Fruit fly (Drosophila melanogaster) whole organism, wandering third instar larva: Measurements from ENCODE around the gene Cyp28c1.
A peak's percentile ranks its signal among the peaks of the same experiment; 100 is the strongest.

Source experiments
- CG32264 ChIP-seq: fragments of 200-800 bp; sonication (Bioruptor generic); optimal IDR thresholded peaks from 2 replicates; lab custom pipeline; 2016; ENCODE audit warnings: missing biosample characterization, missing genetic modification characterization
- CG9705 ChIP-seq: fragments of 200-800 bp; sonication (Bioruptor generic); optimal IDR thresholded peaks from 2 replicates; lab custom pipeline; 2018; ENCODE audit warnings: missing biosample characterization, mild to moderate bottlenecking, missing genetic modification characterization
- CrebA ChIP-seq: fragments of 200-800 bp; sonication (Bioruptor generic); optimal IDR thresholded peaks from 2 replicates; lab custom pipeline; 2016; ENCODE audit warnings: missing biosample characterization, mild to moderate bottlenecking, missing genetic modification characterization, borderline replicate concordance
- Dfd ChIP-seq: fragments of >200 bp; optimal IDR thresholded peaks from 2 replicates; lab custom pipeline; 2017; ENCODE audit warnings: missing biosample characterization, missing genetic modification characterization
- Dif ChIP-seq: fragments of 200-275, 200-300 bp; sonication (Bioruptor generic); optimal IDR thresholded peaks from 2 replicates; lab custom pipeline; 2018; ENCODE audit warnings: missing biosample characterization, missing genetic modification characterization; ENCODE audit not compliant: partially characterized antibody
- GATAd ChIP-seq: sonication (Bioruptor generic); optimal IDR thresholded peaks from 2 replicates; lab custom pipeline; 2016; ENCODE audit warnings: missing biosample characterization, missing genetic modification characterization
- HLH106 ChIP-seq: fragments of 200-800 bp; optimal IDR thresholded peaks from 3 replicates; lab custom pipeline; 2019; ENCODE audit warnings: missing biosample characterization, mild to moderate bottlenecking, missing genetic modification characterization, moderate library complexity
- Hnf4 ChIP-seq: fragments of 200-800 bp; sonication (Bioruptor generic); optimal IDR thresholded peaks from 2 replicates; lab custom pipeline; 2016; ENCODE audit warnings: missing biosample characterization, mild to moderate bottlenecking, missing genetic modification characterization
- Hr83 ChIP-seq: fragments of 200-300 bp; sonication (Bioruptor generic); optimal IDR thresholded peaks from 2 replicates; lab custom pipeline; 2016; ENCODE audit warnings: missing biosample characterization, mild to moderate bottlenecking, missing genetic modification characterization, moderate library complexity; ENCODE audit not compliant: poor library complexity, severe bottlenecking
- Jra ChIP-seq: sonication (Bioruptor generic); optimal IDR thresholded peaks from 2 replicates; lab custom pipeline; 2016; ENCODE audit warnings: missing biosample characterization, missing genetic modification characterization
- Mio ChIP-seq: sonication (Bioruptor generic); optimal IDR thresholded peaks from 2 replicates; lab custom pipeline; 2016; ENCODE audit warnings: missing biosample characterization, missing genetic modification characterization
- Myc ChIP-seq: fragments of >200 bp; optimal IDR thresholded peaks from 2 replicates; lab custom pipeline; 2017
- N ChIP-seq: fragments of >200 bp; optimal IDR thresholded peaks from 2 replicates; lab custom pipeline; 2018; ENCODE audit warnings: missing biosample characterization, missing external identifiers, missing genetic modification characterization
- OdsH ChIP-seq: fragments of 200-800 bp; sonication (Bioruptor generic); optimal IDR thresholded peaks from 2 replicates; lab custom pipeline; 2016; ENCODE audit warnings: missing biosample characterization, mild to moderate bottlenecking, missing genetic modification characterization
- Rel ChIP-seq, 2 experiments: fragments of 200-800 bp; sonication (Bioruptor generic) in 1 of 2; optimal IDR thresholded peaks; 2 replicates in 1 of 2; 3 replicates in 1 of 2; lab custom pipeline; 2016 to 2019; ENCODE audit warnings: mild to moderate bottlenecking in 2 of 2, missing biosample characterization in 2 of 2, missing genetic modification characterization in 2 of 2, moderate library complexity in 1 of 2
- Sp1 ChIP-seq: fragments of 200-800 bp; sonication (Bioruptor generic); optimal IDR thresholded peaks from 3 replicates; lab custom pipeline; 2019; ENCODE audit warnings: missing biosample characterization, mild to moderate bottlenecking, missing genetic modification characterization, moderate library complexity
- brk ChIP-seq: fragments of 200-800 bp; sonication (Bioruptor generic); optimal IDR thresholded peaks from 2 replicates; lab custom pipeline; 2016; ENCODE audit warnings: missing biosample characterization, mild to moderate bottlenecking, missing genetic modification characterization
- dl ChIP-seq, 2 experiments: fragments of 175-275, 200-275 bp in 1 of 2; fragments of 200-275 bp in 1 of 2; sonication (Bioruptor generic); optimal IDR thresholded peaks; lab custom pipeline; 2018; ENCODE audit warnings: mild to moderate bottlenecking in 2 of 2, missing biosample characterization in 2 of 2, missing genetic modification characterization in 2 of 2, moderate library complexity in 2 of 2; ENCODE audit not compliant: partially characterized antibody in 2 of 2, insufficient read depth in 1 of 2
- dmrt93B ChIP-seq: fragments of 200-800 bp; sonication (Bioruptor generic); optimal IDR thresholded peaks from 2 replicates; lab custom pipeline; 2018; ENCODE audit warnings: missing biosample characterization, mild to moderate bottlenecking, missing genetic modification characterization
- dsf ChIP-seq: sonication (Bioruptor generic); optimal IDR thresholded peaks from 2 replicates; lab custom pipeline; 2016; ENCODE audit warnings: missing biosample characterization, missing genetic modification characterization, borderline replicate concordance
- ey ChIP-seq: fragments of 200-800 bp; sonication (Bioruptor generic); optimal IDR thresholded peaks from 2 replicates; lab custom pipeline; 2016; ENCODE audit warnings: missing biosample characterization, missing genetic modification characterization
- foxo ChIP-seq, 2 experiments: fragments of 200-800 bp; sonication (Bioruptor generic); optimal IDR thresholded peaks; 2 replicates in 1 of 2; 3 replicates in 1 of 2; lab custom pipeline; 2016 to 2017; ENCODE audit warnings: missing biosample characterization in 2 of 2, missing genetic modification characterization in 2 of 2
- fru ChIP-seq: fragments of 200-800 bp; sonication (Bioruptor generic); optimal IDR thresholded peaks from 3 replicates; lab custom pipeline; 2016; ENCODE audit warnings: missing biosample characterization, mild to moderate bottlenecking, missing genetic modification characterization
- h ChIP-seq: fragments of 200-800 bp; sonication (Bioruptor generic); optimal IDR thresholded peaks from 3 replicates; lab custom pipeline; 2016; ENCODE audit warnings: missing biosample characterization, mild to moderate bottlenecking, missing genetic modification characterization
- jim ChIP-seq: fragments of 175-275, 200-325 bp; sonication (Bioruptor generic); optimal IDR thresholded peaks from 2 replicates; lab custom pipeline; 2016; ENCODE audit warnings: missing biosample characterization, mild to moderate bottlenecking, missing genetic modification characterization
- lola ChIP-seq: fragments of >200 bp; optimal IDR thresholded peaks from 2 replicates; lab custom pipeline; 2017; ENCODE audit warnings: missing biosample characterization, missing genetic modification characterization
- pan ChIP-seq: fragments of >200 bp; optimal IDR thresholded peaks from 2 replicates; lab custom pipeline; 2017
- psq ChIP-seq: fragments of 200-800 bp; sonication (Bioruptor generic); optimal IDR thresholded peaks from 3 replicates; lab custom pipeline; 2017; ENCODE audit warnings: missing biosample characterization, mild to moderate bottlenecking, missing genetic modification characterization, moderate library complexity
- rgr ChIP-seq: fragments of 200-800 bp; sonication (Bioruptor generic); optimal IDR thresholded peaks from 3 replicates; lab custom pipeline; 2016; ENCODE audit warnings: missing biosample characterization, mild to moderate bottlenecking, missing genetic modification characterization
- sage ChIP-seq: fragments of 200-800 bp; sonication (Bioruptor generic); optimal IDR thresholded peaks from 2 replicates; lab custom pipeline; 2016; ENCODE audit warnings: missing biosample characterization, mild to moderate bottlenecking, missing genetic modification characterization
- sv ChIP-seq: fragments of 200-800 bp; sonication (Bioruptor generic); optimal IDR thresholded peaks from 3 replicates; lab custom pipeline; 2016; ENCODE audit warnings: missing biosample characterization, missing genetic modification characterization
- tai ChIP-seq: sonication (Bioruptor generic); optimal IDR thresholded peaks from 2 replicates; lab custom pipeline; 2016; ENCODE audit warnings: missing biosample characterization, missing genetic modification characterization
- woc ChIP-seq: sonication (Bioruptor generic); optimal IDR thresholded peaks from 2 replicates; lab custom pipeline; 2016; ENCODE audit warnings: missing biosample characterization, mild to moderate bottlenecking, missing genetic modification characterization

The Cyp28c1 gene

DNA sequence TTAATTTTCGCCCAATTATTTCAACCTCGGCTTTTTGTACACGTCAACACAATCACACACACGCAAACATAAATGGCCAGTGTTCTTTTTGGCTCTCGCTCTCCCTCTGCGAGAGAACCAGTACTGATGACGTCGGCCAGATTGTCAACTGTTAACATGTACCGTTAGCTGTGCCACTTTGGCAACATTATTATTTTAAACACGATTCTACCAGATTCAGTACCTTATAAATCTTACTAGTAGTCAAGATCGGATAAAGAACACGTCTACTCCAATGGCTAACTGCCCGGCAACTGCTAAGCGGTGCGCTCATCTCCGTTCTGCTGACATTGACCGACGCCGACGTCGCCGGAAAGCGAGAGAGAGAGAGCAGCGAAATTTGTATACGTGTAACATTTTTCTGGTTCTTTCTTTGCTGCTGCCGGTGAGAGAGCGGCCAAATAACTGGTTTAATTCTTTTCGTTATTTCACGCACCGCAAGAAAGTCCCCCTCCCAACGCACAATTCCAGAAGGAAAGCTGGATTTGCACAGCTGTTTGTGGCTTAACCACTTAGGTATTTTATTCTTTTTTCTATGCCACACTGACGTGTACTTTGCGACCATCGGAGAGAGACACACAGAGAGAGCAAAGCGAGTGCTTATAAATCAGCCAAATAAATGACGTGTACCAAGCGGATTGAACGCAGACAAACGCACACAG is 34.2 kb upstream of the Cyp28c1 start:
- TF ChIP-seq CG32264 (GFP tag; lab: Kevin White, UChicago) (no peak), fru (no peak), lola (GFP tag; lab: Kevin White, UChicago) (no peak), CrebA (GFP tag; lab: Kevin White, UChicago) (peak; percentile 98), Dfd (GFP tag; lab: Kevin White, UChicago) (no peak), jim (no peak), Hnf4 (GFP tag; lab: Kevin White, UChicago) (peak; percentile 31), Dif (peak; percentile 18), foxo (GFP tag; optimal IDR thresholded peaks at IDR 0.05; lab: Kevin White, UChicago) (peak in 1 of 2 experiments; percentile 7), Rel (GFP tag; optimal IDR thresholded peaks at IDR 0.05; lab: Kevin White, UChicago) (peak; percentile 15), Rel (tag; optimal IDR thresholded peaks at IDR 0.05; lab: Kevin White, UChicago) (peak; percentile 77), ey (GFP tag; lab: Kevin White, UChicago) (no peak), woc (GFP tag; lab: Kevin White, UChicago) (no peak), GATAd (no peak), rgr (GFP tag; lab: Kevin White, UChicago) (peak; percentile 24), dmrt93B (GFP tag; lab: Kevin White, UChicago) (no peak), dl (GFP tag; optimal IDR thresholded peaks at IDR 0.05; lab: Kevin White, UChicago; ENCODE audit: insufficient read depth in 1 of 2, partially characterized antibody in 2 of 2) (peak in 1 of 2 experiments; percentile 43), psq (GFP tag; lab: Kevin White, UChicago) (peak; percentile 20), OdsH (peak; percentile 13), Sp1 (GFP tag; lab: Kevin White, UChicago) (no peak), Myc (no peak), Jra (GFP tag; lab: Kevin White, UChicago) (no peak), h (peak; percentile 21)

- peak; percentile 51 for TF ChIP-seq h
- TF ChIP-seq Sp1 (GFP tag; lab: Kevin White, UChicago) = peak; percentile 45
- TF ChIP-seq jim = no peak
- TF ChIP-seq Mio = no peak
- TF ChIP-seq GATAd = no peak
- no peak for TF ChIP-seq tai (GFP tag; lab: Kevin White, UChicago)
- TF ChIP-seq N (GFP tag; lab: Kevin White, UChicago) = no peak
- peak in 1 of 2 experiments; percentile 46 for TF ChIP-seq foxo (GFP tag; optimal IDR thresholded peaks at IDR 0.05; lab: Kevin White, UChicago)
- peak; percentile 29 for TF ChIP-seq CG9705 (GFP tag; lab: Kevin White, UChicago)
- peak; percentile 18 for TF ChIP-seq HLH106 (tag; lab: Kevin White, UChicago)
- peak; percentile 10 for TF ChIP-seq CG32264 (GFP tag; lab: Kevin White, UChicago)
- no peak for TF ChIP-seq dmrt93B (GFP tag; lab: Kevin White, UChicago)
- TF ChIP-seq Dfd (GFP tag; lab: Kevin White, UChicago) = no peak
- peak; percentile 95 for TF ChIP-seq CrebA (GFP tag; lab: Kevin White, UChicago)
- TF ChIP-seq lola (GFP tag; lab: Kevin White, UChicago) = no peak
- no peak for TF ChIP-seq Jra (GFP tag; lab: Kevin White, UChicago)
- TF ChIP-seq ey (GFP tag; lab: Kevin White, UChicago) = no peak
- no peak for TF ChIP-seq brk (GFP tag; lab: Kevin White, UChicago)
- no peak for TF ChIP-seq Rel (GFP tag; optimal IDR thresholded peaks at IDR 0.05; lab: Kevin White, UChicago)
- TF ChIP-seq Rel (tag; optimal IDR thresholded peaks at IDR 0.05; lab: Kevin White, UChicago) = peak; percentile 55
- no peak for TF ChIP-seq psq (GFP tag; lab: Kevin White, UChicago)
- TF ChIP-seq Hr83 (GFP tag; lab: Kevin White, UChicago) = no peak
- TF ChIP-seq dsf = no peak
- TF ChIP-seq Dif = no peak
- peak; percentile 48 for TF ChIP-seq rgr (GFP tag; lab: Kevin White, UChicago)
- no peak for TF ChIP-seq fru
- TF ChIP-seq sage = peak; percentile 24
- no peak for TF ChIP-seq sv (GFP tag; lab: Kevin White, UChicago)
- no peak for TF ChIP-seq Myc
- TF ChIP-seq Hnf4 (GFP tag; lab: Kevin White, UChicago) = peak; percentile 59
- TF ChIP-seq OdsH = peak; percentile 49
- no peak for TF ChIP-seq pan (lab: Kevin White, UChicago)
These were observed 33.2 kb upstream of the Cyp28c1 start for dm6 chrX:11806196-11806595.
